Worm (Caenorhabditis elegans) whole organism, L2 larva: ENCODE data around the gene F07F6.7.
A peak's percentile ranks its signal among the peaks of the same experiment; 100 is the strongest.

Experiments
- aly-2 ChIP-seq: fragments of 150-350 bp; optimal IDR thresholded peaks from 2 replicates; lab custom pipeline; 2014; ENCODE audit warnings: missing biosample characterization, missing genetic modification characterization
- blmp-1 ChIP-seq: sonication (generic microtip); optimal IDR thresholded peaks from 2 replicates; lab custom pipeline; 2017; ENCODE audit warnings: missing genetic modification characterization, mild to moderate bottlenecking, missing compliant biosample characterization, antibody characterized with exemption, moderate library complexity; ENCODE audit not compliant: insufficient read depth
- egl-27 ChIP-seq: sonication (generic microtip); optimal IDR thresholded peaks from 3 replicates; lab custom pipeline; 2017; ENCODE audit warnings: missing biosample characterization, missing genetic modification reagents, missing genetic modification characterization
- lin-39 ChIP-seq: fragments of 150-350 bp; optimal IDR thresholded peaks from 2 replicates; lab custom pipeline; 2014; ENCODE audit warnings: missing biosample characterization, missing genetic modification reagents, missing genetic modification characterization
- mbf-1 ChIP-seq: sonication (generic microtip); optimal IDR thresholded peaks from 2 replicates; lab custom pipeline; 2017; ENCODE audit warnings: missing biosample characterization, missing genetic modification characterization
- nhr-11 ChIP-seq: fragments of 150-350 bp; optimal IDR thresholded peaks from 2 replicates; lab custom pipeline; 2014; ENCODE audit warnings: missing biosample characterization, missing genetic modification characterization
- nhr-12 ChIP-seq: fragments of 150-350 bp; optimal IDR thresholded peaks from 2 replicates; lab custom pipeline; 2014; ENCODE audit warnings: missing biosample characterization, missing genetic modification characterization
- nhr-237 ChIP-seq: fragments of 150-350 bp; optimal IDR thresholded peaks from 2 replicates; lab custom pipeline; 2014; ENCODE audit warnings: missing biosample characterization, missing genetic modification characterization
- snpc-4 ChIP-seq: fragments of 150-350 bp; optimal IDR thresholded peaks from 2 replicates; lab custom pipeline; 2014; ENCODE audit warnings: missing biosample characterization, missing genetic modification characterization
- zag-1 ChIP-seq: fragments of 150-350 bp; optimal IDR thresholded peaks from 2 replicates; lab custom pipeline; 2014; ENCODE audit warnings: missing biosample characterization, missing genetic modification characterization
- ztf-11 ChIP-seq: sonication (generic microtip); optimal IDR thresholded peaks from 2 replicates; lab custom pipeline; 2017; ENCODE audit warnings: missing biosample characterization, missing genetic modification characterization
- ztf-4 ChIP-seq: fragments of 150-350 bp; optimal IDR thresholded peaks from 2 replicates; lab custom pipeline; 2014; ENCODE audit warnings: missing biosample characterization, missing genetic modification characterization

DNA sequence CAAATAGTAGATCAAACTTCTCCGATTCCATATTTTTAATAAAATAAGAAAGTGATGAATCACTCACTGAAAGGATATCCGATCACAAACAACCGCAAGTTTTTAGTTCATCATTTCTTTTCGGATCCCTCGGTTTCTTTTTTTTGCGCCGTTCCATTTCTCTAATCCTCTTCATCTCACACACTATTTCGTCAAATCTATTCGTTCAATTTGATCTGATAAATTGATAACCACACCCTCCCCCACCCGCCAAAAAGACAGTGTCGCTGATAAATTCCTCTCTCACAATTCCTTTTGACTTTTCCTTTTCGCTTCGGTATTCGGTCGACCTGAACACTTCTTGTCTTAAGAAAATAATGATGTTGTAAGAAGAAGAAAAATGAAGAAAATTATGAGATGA lies 35.9 kb upstream of the F07F6.7 start:
- TF ChIP-seq snpc-4 (tag; lab: Kevin White, UChicago) = no peak
- no peak for TF ChIP-seq nhr-12 (tag; lab: Kevin White, UChicago)
- no peak for TF ChIP-seq ztf-11 (tag; lab: Kevin White, UChicago)
- no peak for TF ChIP-seq zag-1 (tag; lab: Kevin White, UChicago)
- no peak for TF ChIP-seq nhr-11
- no peak for TF ChIP-seq lin-39 (tag; lab: Kevin White, UChicago)
- TF ChIP-seq blmp-1 (tag; lab: Kevin White, UChicago) = peak; percentile 60
- no peak for TF ChIP-seq aly-2
- no peak for TF ChIP-seq nhr-237 (tag; lab: Kevin White, UChicago)
- TF ChIP-seq egl-27 (tag; lab: Kevin White, UChicago) = no peak
- no peak for TF ChIP-seq mbf-1 (tag; lab: Kevin White, UChicago)
- no peak for TF ChIP-seq ztf-4 (tag; lab: Kevin White, UChicago)
